Worm (Caenorhabditis elegans) whole organism, dauer: ENCODE measurements around the gene tiar-1.

Experiments used
- unc-62 ChIP-seq: sonication (generic microtip); optimal IDR thresholded peaks from 2 replicates; lab custom pipeline; 2017; ENCODE audit warnings: missing biosample characterization, missing genetic modification reagents, missing genetic modification characterization

Gene tiar-1

DNA sequence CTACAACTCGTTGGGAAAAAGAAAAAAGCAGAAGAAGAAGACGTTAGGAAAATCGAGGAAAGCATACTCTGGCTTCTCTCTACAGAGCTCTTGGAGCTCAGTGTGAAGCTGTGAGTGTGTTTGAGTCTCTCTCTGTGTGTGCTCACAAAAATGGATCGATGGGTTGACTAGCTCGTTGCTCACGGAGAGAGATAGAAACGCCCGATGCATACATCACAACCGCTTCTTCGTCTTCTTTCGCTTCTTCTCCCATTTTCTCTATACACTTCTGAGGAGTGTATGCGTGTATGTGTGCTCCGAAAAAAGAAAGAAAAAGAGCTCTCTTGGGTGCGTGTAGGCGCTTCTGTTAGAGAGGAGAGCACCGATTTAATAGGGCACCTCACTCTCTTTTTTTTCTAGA, 10.5 kb upstream of the tiar-1 start:
- TF ChIP-seq unc-62 (GFP tag; lab: Kevin White, UChicago) = no peak

DNA sequence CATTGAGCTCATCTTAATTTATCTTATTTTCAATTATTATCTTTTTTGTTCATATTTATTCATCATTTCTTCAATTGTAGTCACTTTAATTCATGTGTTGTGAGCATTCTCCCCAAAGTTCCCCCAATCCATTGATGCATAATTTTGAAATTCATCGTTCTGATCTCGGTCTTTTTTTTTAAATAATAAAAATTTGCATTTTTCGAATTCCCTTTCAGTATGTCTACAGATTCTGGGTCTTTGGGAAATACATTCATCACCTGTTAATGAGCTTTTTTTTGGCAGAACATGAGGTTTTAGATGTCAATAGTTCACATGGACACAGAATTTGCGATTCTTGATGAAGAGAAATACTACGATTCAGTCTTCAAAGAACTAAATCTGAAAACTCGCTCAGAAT, 5.2 kb upstream of the tiar-1 start, which contains the start of gene damt-1:
Gene damt-1, plus strand, starts transcription at position 301 of the 400 bp plus-strand sequence.
- no peak for TF ChIP-seq unc-62 (GFP tag; lab: Kevin White, UChicago)

DNA sequence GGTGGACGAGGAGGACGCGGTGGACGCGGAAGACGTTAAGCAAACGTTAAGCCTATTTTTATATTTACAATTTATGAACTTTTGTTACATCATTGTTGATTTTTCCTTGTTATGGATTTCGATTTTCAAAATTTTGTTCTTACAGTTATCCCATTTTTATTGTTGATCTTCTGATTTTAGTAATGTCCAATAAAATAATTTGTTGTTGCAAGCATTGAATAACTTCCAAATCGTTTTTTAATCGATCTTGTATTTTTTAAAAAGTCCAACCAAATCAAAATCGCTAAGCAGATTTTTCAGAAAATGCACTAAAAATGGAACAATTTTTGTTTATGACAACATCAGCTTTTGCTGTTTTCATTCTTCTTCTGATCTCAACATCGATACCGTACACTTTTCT, 3.2 kb upstream of the tiar-1 start, which contains the start of gene zipt-3:
Gene zipt-3, plus strand, starts transcription at position 301 of the 400 bp plus-strand sequence.
- TF ChIP-seq unc-62 (GFP tag; lab: Kevin White, UChicago) = no peak

DNA sequence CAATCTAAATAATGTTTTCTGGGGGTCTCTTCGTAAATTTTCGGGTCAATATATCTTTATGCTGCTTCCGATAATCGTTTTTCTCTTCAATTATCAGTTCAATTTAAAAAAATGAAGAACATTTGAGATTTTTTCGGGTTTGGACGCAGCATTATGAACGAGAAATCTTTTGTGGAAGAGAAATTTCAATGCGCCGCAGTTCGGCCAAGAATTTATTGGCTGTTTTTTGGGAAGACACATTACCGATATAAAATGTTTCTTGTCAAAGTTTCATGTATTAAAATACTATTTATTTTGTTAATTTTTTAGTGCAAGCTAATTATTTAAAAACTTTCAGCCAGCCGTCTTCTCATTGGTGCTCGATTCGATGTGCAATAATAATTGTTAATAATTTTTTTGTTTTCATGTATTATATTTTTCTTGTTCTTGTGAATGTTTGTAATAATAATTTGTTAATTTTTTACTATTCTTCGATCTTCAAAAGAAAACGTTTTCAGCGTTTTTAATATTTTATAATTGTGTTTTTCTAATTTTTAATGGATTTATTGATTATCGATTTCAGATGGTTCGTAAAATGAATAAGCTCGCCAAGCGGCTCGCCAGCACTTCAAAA, 1.2 kb upstream of the tiar-1 start, which contains the start of the genes C18A3.10 and C18A3.3:
Gene C18A3.10, minus strand, starts transcription at position 101 of the 613 bp plus-strand sequence.
Gene C18A3.3, plus strand, starts transcription at position 563 of the 613 bp plus-strand sequence.
- TF ChIP-seq unc-62 (GFP tag; lab: Kevin White, UChicago) = no peak

DNA sequence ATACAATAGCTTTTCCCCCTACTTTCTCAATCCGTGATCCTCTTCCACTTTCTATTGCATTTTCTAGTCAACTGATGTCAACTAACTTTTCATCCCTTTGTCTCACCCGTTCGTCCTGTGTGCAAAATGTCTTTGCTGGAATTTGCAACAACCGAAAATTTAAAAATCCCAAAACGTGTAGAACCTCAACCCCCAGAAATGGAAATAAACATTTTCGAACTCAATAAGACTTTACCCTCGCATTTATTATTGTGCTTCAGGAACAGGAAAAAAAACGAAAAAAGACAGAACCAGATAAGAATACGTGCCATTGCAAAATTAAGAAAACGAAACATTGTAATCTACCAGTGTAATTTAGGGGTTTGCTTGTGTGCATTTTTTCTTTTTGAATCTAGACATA, 2.5 kb downstream of the tiar-1 start:
- no peak for TF ChIP-seq unc-62 (GFP tag; lab: Kevin White, UChicago)

DNA sequence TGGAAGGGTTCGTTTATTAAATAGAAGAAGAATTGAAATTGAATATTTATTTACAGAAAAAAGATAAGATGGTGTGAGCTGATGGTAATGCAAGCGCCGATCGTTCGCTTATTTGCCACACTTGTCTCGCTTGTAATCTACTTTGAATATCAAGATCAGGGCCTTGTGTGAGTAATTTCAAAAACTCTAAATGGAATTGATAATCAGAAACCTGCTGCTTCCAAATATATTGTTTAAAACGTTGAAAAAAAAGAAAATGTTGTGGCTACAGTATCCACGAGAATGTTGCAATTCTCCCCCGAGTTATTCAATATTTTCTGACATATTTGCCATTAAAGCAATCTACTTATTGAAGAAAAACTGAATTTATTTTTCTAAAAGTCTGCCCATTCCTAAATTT, 3.8 kb downstream of the tiar-1 start:
- TF ChIP-seq unc-62 (GFP tag; lab: Kevin White, UChicago) = no peak

DNA sequence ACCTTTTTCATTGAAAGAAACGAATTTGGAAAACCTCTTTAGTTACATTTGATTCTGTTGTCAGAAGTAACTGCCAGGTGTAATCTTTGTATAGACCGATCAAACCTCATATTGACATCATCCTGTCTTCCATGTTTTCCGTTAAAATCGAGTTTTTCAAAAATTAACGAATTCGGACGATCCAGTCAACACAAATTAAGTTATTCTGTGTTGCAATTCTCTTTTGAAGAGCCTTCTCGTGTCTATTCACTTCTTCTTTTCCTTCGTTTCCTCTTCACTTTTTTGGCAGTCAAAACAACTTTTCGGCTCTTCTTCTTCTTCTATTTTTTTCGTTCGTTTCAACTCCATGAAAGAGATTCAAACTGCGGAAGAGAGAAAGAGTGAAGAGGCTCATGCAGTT, 6.5 kb downstream of the tiar-1 start:
- no peak for TF ChIP-seq unc-62 (GFP tag; lab: Kevin White, UChicago)

DNA sequence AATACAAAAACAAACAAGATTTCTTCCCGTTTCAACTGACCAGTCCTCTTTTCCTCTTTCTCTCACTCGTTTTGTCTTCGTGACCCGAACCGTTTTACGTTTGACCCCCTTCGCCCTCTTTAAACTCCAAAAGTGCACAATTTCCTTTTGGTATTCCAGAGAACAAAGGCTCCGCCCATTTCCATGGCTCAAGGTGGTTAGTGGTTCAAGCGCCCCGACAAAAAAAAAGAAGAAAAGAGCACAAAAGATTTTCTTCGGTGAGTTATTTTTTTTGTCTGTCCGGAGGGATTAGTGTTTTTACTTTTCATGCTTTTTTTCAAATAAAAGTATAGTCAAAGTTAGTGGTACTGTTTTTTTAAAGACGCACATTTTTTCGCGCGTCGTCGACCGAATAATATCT, 7.1 kb downstream of the tiar-1 start, which contains the start of gene osta-2:
Gene osta-2, plus strand, starts transcription at position 160 of the 400 bp plus-strand sequence.
- TF ChIP-seq unc-62 (GFP tag; lab: Kevin White, UChicago) = no peak

DNA sequence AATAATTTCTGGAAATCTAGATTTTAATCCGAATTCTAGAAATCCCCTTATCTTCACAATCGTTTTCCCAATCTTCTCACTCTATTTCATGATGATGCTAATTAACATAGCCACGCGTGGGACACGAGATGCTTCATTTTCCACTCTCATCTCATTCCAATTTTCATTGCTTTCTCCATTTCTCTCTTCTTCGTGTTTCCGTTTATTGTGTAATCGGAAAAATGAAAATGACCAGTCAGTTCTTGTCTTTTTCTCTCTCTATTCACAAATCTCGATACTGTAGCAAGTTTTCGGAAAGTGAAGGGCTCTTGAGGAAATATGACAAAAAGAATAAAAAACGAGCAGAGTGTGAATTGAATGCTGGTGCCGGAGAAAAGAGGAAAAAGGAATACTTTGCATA, 10.1 kb downstream of the tiar-1 start:
- TF ChIP-seq unc-62 (GFP tag; lab: Kevin White, UChicago) = no peak

DNA sequence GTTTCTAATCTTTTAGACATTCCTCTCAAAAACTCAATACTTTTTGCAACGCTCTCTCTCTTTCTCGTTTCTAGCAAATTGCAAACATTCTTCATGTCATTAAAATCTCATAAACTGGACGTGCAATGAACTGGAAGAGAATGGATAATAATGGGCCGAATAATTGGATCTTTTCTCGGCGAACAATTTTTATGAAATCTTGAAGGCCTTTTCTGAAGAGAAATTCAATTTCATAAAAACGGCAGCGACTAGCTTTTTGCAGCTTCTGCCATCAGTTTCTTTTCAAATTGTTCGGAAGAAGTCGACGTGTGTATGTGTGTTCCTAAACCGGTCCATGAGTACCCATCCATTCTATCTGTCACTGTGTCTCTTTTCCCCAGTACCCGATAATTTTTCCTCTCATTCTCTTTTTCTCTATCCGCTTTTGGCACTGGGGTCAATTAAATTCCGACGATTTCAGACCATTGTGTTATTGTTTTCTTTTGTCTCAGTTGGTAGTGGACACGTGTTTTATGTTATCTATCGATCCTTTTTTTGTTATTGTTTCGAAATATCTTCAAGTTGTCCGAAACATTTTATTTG, 11.9 kb downstream of the tiar-1 start:
- no peak for TF ChIP-seq unc-62 (GFP tag; lab: Kevin White, UChicago)

DNA sequence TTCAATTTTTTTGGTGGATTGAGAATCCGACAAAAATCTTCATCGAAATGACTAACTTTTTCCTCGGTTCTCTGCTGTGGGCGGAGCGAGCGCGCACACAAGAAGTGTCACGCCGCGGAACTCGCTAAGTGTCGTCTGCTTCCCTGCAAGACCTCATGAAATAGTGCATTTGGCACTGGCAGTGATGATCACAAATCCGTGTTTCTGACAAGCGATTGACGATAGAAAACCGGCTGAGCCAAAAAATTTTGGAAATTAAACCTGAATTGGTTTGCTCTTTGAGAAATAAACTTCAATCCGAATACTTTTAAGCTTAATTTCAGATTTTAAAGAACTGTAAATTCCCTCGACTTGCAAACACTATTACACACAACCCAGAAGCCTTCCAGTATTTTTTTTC, 13.1 kb downstream of the tiar-1 start:
- no peak for TF ChIP-seq unc-62 (GFP tag; lab: Kevin White, UChicago)

DNA sequence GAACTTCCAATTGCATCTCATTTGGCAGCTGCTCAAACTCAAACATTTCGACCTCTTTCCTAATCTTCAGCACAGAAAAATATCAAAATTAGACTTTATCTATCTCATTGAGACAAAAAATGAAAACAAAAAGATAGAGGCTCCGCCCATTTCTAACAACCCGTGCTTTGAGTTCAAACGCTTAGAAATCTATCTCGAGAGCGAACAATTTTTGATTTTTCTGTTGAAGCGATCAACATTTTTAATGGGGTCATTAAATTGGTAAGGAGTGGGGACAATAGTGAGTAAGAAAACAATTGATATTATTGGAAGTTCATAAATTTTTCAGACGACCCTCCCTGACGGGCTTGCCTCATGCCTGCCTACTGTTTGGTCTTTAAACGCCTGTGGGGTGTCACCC, 15.8 kb downstream of the tiar-1 start, which contains the start of the genes C25H3.10 and C25H3.1:
Gene C25H3.10, minus strand, starts transcription at position 101 of the 400 bp plus-strand sequence.
Gene C25H3.1, plus strand, starts transcription at position 203 of the 400 bp plus-strand sequence.
- TF ChIP-seq unc-62 (GFP tag; lab: Kevin White, UChicago) = no peak

DNA sequence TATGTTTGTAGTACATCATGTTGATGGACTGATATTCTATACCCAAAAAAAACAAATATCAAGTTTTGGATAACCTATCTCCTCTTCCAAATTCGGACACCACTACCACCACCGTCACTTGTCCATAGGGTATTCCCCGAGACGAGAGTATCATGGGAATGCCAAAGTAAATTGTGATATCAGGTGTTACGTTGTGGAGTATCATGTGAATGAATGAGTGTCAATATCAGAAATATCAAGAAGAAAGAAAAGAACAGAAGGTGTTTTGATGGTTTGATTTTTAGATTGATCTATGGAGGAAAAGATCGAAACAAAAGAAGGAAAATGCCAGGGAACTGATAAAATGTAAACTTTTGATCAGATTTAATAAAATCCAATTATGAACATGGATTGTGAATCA, 16.4 kb downstream of the tiar-1 start:
- no peak for TF ChIP-seq unc-62 (GFP tag; lab: Kevin White, UChicago)

DNA sequence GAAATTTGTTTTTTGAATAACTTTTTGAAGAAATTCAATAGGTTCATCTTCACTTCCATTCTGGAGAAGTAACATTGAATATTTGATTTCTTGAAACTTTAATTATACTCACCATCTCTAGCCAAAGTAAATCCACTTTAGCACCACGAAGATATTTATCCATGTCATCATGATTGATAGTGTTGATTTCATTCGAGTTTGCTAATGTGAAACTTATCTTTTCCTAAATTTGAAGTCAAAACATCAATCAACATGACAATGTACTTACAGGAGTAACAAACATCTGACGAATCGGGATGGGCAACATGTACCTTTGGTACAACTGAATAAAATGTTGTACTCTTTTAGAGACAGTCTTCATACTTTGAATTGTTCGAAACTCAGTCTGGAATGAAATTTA, 17.3 kb downstream of the tiar-1 start:
- TF ChIP-seq unc-62 (GFP tag; lab: Kevin White, UChicago) = no peak

DNA sequence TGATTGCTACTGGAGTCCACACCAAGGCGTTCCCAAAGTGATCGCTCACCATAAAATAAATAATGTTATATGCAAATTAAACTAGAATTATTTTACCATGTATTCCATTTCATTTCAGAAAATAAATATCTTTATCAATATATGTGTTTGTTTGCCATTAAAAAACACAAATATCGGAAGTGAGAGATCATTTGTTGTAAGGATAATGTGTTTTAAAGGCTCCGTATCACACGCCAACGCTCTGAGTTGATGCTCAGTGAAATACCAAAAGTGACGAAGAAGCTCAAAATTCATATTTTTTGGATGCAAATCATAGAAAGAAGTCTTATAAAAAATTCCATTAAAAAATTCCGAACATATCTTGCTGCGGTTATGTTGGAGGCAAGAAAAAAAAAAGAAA, 18.4 kb downstream of the tiar-1 start:
- TF ChIP-seq unc-62 (GFP tag; lab: Kevin White, UChicago) = no peak

DNA sequence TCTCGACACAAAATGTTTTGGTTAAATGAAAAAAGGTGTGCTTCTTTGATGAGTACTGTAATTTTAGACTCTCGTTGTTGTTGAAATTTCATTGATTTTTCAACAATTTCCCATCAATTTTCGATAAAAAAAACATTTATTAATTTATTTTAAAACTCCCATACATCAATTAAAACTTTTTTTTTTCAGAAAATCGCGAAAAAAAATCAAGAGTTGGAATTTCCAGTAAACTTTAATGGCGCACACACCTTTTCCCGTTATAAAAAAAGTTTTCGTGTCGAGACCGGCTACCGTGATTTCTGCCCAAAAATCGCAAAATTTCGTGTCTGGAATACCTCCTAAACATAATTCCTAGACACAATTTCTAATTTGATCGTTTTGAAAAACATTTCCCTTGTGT, 19.8 kb downstream of the tiar-1 start, which contains the start of gene C25H3.14:
Gene C25H3.14, plus strand, starts transcription at position 301 of the 400 bp plus-strand sequence.
- no peak for TF ChIP-seq unc-62 (GFP tag; lab: Kevin White, UChicago)

DNA sequence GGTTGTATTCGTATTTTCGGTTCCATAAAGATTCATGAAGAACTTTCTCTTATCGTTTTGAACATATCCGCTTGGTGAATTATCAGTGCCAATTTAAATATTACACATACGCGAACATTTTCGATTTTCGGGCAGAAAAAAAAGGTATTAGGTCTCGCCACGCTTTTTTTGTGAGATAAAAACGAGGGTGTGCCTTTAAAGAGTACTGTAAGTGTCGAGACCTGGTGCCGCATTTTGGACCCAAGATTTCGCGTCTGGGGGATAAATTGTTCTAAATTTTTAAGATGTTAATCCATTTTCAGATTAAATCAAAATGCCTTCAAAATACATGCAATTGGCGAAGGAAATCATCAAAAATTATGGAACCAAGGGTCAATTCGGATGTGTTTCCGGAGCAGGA, 20.7 kb downstream of the tiar-1 start, which contains the start of gene C25H3.3:
Gene C25H3.3, plus strand, starts transcription at position 301 of the 400 bp plus-strand sequence.
- TF ChIP-seq unc-62 (GFP tag; lab: Kevin White, UChicago) = no peak
